Worm (Caenorhabditis elegans) whole organism, late embryonic: Measurements from ENCODE around the gene Y70C5A.2.

Source experiments
- ceh-22 ChIP-seq: sonication (generic microtip); optimal IDR thresholded peaks from 2 replicates; lab custom pipeline; 2017; ENCODE audit warnings: missing biosample characterization, missing genetic modification characterization
- hlh-15 ChIP-seq: sonication (generic microtip); optimal IDR thresholded peaks from 2 replicates; lab custom pipeline; 2016; ENCODE audit warnings: missing genetic modification characterization, missing compliant biosample characterization
- pha-4 ChIP-seq: fragments of 150-350 bp; optimal IDR thresholded peaks from 2 replicates; lab custom pipeline; 2018; ENCODE audit warnings: missing biosample characterization, missing genetic modification reagents, missing genetic modification characterization
- sox-2 ChIP-seq: fragments of 200-800 bp; sonication (Bioruptor generic); IDR thresholded peaks from 2 replicates; pipeline ENCODE4 v1.3.6; 2022; ENCODE audit warnings: missing genetic modification reagents, missing genetic modification characterization, missing compliant biosample characterization
- tbx-2 ChIP-seq: sonication (generic microtip); optimal IDR thresholded peaks from 2 replicates; lab custom pipeline; 2016; ENCODE audit warnings: missing genetic modification characterization, missing compliant biosample characterization
- ttx-3 ChIP-seq: sonication (generic microtip); optimal IDR thresholded peaks from 2 replicates; lab custom pipeline; 2016; ENCODE audit warnings: missing genetic modification reagents, missing genetic modification characterization, missing compliant biosample characterization

DNA sequence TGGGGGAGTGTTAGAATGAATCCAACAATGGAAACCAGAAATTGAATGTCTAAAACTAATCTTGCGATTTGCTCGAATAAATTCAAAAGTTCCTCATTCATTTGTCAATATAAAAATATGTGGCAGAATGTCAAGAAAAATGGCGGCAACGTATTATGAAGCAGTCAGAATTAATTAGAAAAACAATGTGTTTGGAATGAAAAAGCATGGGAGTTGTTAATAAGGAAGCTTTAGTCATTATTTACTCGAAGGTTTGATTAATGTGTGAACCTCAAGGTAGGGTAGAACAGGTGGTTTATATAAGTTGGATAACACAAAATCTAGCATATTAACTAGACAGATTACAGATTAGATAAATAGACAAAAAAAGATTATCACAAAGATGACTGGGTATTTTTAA is 15.2 kb upstream of the Y70C5A.2 start, which contains the start of gene srw-76:
- TF ChIP-seq tbx-2 (no peak), hlh-15 (tag; lab: Kevin White, UChicago) (no peak), ceh-22 (tag; lab: Kevin White, UChicago) (no peak), pha-4 (tag; lab: Kevin White, UChicago) (no peak), ttx-3 (tag; lab: Kevin White, UChicago) (no peak), sox-2 (GFP tag; lab: Robert Waterston, UW) (no peak)
